Fruit fly (Drosophila melanogaster) whole organism, prepupa: ENCODE data around the gene CG4935.

Experiments
- CG10631 ChIP-seq: fragments of 200-800 bp; sonication (Bioruptor generic); optimal IDR thresholded peaks from 2 replicates; lab custom pipeline; 2016; ENCODE audit warnings: missing biosample characterization, missing genetic modification characterization
- CG10669 ChIP-seq: fragments of 200-800 bp; sonication (Bioruptor generic); optimal IDR thresholded peaks from 3 replicates; lab custom pipeline; 2018; ENCODE audit warnings: missing biosample characterization, mild to moderate bottlenecking, missing genetic modification characterization, moderate library complexity
- CG11294 ChIP-seq: fragments of 200-800 bp; sonication (Bioruptor generic); IDR thresholded peaks from 2 replicates; pipeline ENCODE4 v1.3.6; 2022; ENCODE audit warnings: missing biosample characterization, missing genetic modification characterization
- CG11762 ChIP-seq: fragments of 200-800 bp; sonication (Bioruptor generic); optimal IDR thresholded peaks from 3 replicates; lab custom pipeline; 2016; ENCODE audit warnings: missing biosample characterization, missing genetic modification characterization; ENCODE audit not compliant: insufficient read depth
- CG11902 ChIP-seq: fragments of 200-800 bp; sonication (Bioruptor generic); optimal IDR thresholded peaks from 3 replicates; lab custom pipeline; 2016; ENCODE audit warnings: missing biosample characterization, missing genetic modification characterization
- CG1621 ChIP-seq: fragments of 200-800 bp; sonication (Bioruptor generic); optimal IDR thresholded peaks from 3 replicates; lab custom pipeline; 2018; ENCODE audit warnings: missing biosample characterization, mild to moderate bottlenecking, missing genetic modification characterization
- CG34406 ChIP-seq: fragments of 200-800 bp; sonication (Bioruptor generic); optimal IDR thresholded peaks from 3 replicates; lab custom pipeline; 2016; ENCODE audit warnings: missing biosample characterization, missing genetic modification characterization
- CG3919 ChIP-seq: fragments of 200-800 bp; sonication (Bioruptor generic); optimal IDR thresholded peaks from 3 replicates; lab custom pipeline; 2016; ENCODE audit warnings: missing biosample characterization, missing genetic modification characterization
- CG6276 ChIP-seq: fragments of 200-800 bp; sonication (Bioruptor generic); optimal IDR thresholded peaks from 2 replicates; lab custom pipeline; 2017; ENCODE audit warnings: missing biosample characterization, mild to moderate bottlenecking, missing genetic modification characterization
- CG6792 ChIP-seq: fragments of 200-800 bp; sonication (Bioruptor generic); optimal IDR thresholded peaks from 3 replicates; lab custom pipeline; 2016; ENCODE audit warnings: missing biosample characterization, missing genetic modification characterization
- CG8319 ChIP-seq: fragments of 200-800 bp; sonication (Bioruptor generic); optimal IDR thresholded peaks from 3 replicates; lab custom pipeline; 2016; ENCODE audit warnings: missing biosample characterization, missing genetic modification characterization
- CG8632 ChIP-seq: fragments of 200-800 bp; sonication (Bioruptor generic); optimal IDR thresholded peaks from 3 replicates; lab custom pipeline; 2016; ENCODE audit warnings: missing biosample characterization, missing genetic modification characterization
- CG9139 ChIP-seq: fragments of 200-800 bp; sonication (Bioruptor generic); optimal IDR thresholded peaks from 3 replicates; lab custom pipeline; 2017; ENCODE audit warnings: missing biosample characterization, mild to moderate bottlenecking, missing genetic modification characterization
- Eip78C ChIP-seq: fragments of 200-800 bp; sonication (Bioruptor generic); peaks from one replicate; lab custom pipeline; 2016; ENCODE audit warnings: missing biosample characterization, missing genetic modification characterization
- Ets21C ChIP-seq: fragments of 200-800 bp; sonication (Bioruptor generic); optimal IDR thresholded peaks from 3 replicates; lab custom pipeline; 2016; ENCODE audit warnings: missing biosample characterization, missing genetic modification characterization
- Ets96B ChIP-seq: fragments of 200-800 bp; optimal IDR thresholded peaks from 2 replicates; lab custom pipeline; 2019; ENCODE audit warnings: missing biosample characterization, mild to moderate bottlenecking, missing genetic modification characterization, moderate library complexity
- Hr38 ChIP-seq: sonication (Bioruptor generic); optimal IDR thresholded peaks from 2 replicates; lab custom pipeline; 2016; ENCODE audit warnings: missing biosample characterization, missing genetic modification characterization
- Hr4 ChIP-seq: fragments of 200-800 bp; sonication (Bioruptor generic); optimal IDR thresholded peaks from 3 replicates; lab custom pipeline; 2016; ENCODE audit warnings: missing biosample characterization, missing genetic modification characterization
- Lpt ChIP-seq: fragments of 200-800 bp; sonication (Bioruptor generic); optimal IDR thresholded peaks from 3 replicates; lab custom pipeline; 2016; ENCODE audit warnings: missing biosample characterization, missing genetic modification characterization
- Met ChIP-seq: fragments of 200-800 bp; sonication (Bioruptor generic); optimal IDR thresholded peaks from 3 replicates; lab custom pipeline; 2016; ENCODE audit warnings: missing biosample characterization, missing genetic modification characterization
- OdsH ChIP-seq: fragments of 200-800 bp; sonication (Bioruptor generic); optimal IDR thresholded peaks from 3 replicates; lab custom pipeline; 2016; ENCODE audit warnings: missing biosample characterization, missing genetic modification characterization
- Smox ChIP-seq: fragments of 200-800 bp; sonication (Bioruptor generic); optimal IDR thresholded peaks from 3 replicates; lab custom pipeline; 2016; ENCODE audit warnings: missing biosample characterization, missing genetic modification characterization
- Sox102F ChIP-seq: fragments of 200-800 bp; sonication (Bioruptor generic); optimal IDR thresholded peaks from 2 replicates; lab custom pipeline; 2016; ENCODE audit warnings: missing biosample characterization, mild to moderate bottlenecking, missing genetic modification characterization
- Sox14 ChIP-seq: fragments of 200-800 bp; sonication (Bioruptor generic); optimal IDR thresholded peaks from 3 replicates; lab custom pipeline; 2016; ENCODE audit warnings: missing biosample characterization, missing genetic modification characterization
- Sox15 ChIP-seq: fragments of 200-800 bp; sonication (Bioruptor generic); optimal IDR thresholded peaks from 3 replicates; lab custom pipeline; 2016; ENCODE audit warnings: missing biosample characterization, missing genetic modification characterization
- achi ChIP-seq: fragments of 200-800 bp; sonication (Bioruptor generic); optimal IDR thresholded peaks from 3 replicates; lab custom pipeline; 2016; ENCODE audit warnings: missing biosample characterization, missing genetic modification characterization
- dac ChIP-seq: fragments of 200-800 bp; sonication (Bioruptor generic); optimal IDR thresholded peaks from 2 replicates; lab custom pipeline; 2017; ENCODE audit warnings: missing biosample characterization, mild to moderate bottlenecking, missing genetic modification characterization
- dsx ChIP-seq: fragments of 200-800 bp; optimal IDR thresholded peaks from 3 replicates; lab custom pipeline; 2019; ENCODE audit warnings: missing biosample characterization, mild to moderate bottlenecking, missing genetic modification characterization, moderate library complexity; ENCODE audit not compliant: poor library complexity, severe bottlenecking
- eg ChIP-seq: fragments of 200-800 bp; sonication (Bioruptor generic); IDR thresholded peaks from 3 replicates; pipeline ENCODE4 v1.3.6; 2022; ENCODE audit warnings: missing biosample characterization, missing genetic modification characterization
- fd85E ChIP-seq: fragments of 200-800 bp; sonication (Bioruptor generic); optimal IDR thresholded peaks from 3 replicates; lab custom pipeline; 2016; ENCODE audit warnings: missing biosample characterization, missing genetic modification characterization
- fkh ChIP-seq: fragments of 200-800 bp; sonication (Bioruptor generic); optimal IDR thresholded peaks from 3 replicates; lab custom pipeline; 2017; ENCODE audit warnings: missing biosample characterization, mild to moderate bottlenecking, missing genetic modification characterization, moderate library complexity
- net ChIP-seq: fragments of 200-800 bp; sonication (Bioruptor generic); optimal IDR thresholded peaks from 3 replicates; lab custom pipeline; 2016; ENCODE audit warnings: missing biosample characterization, missing genetic modification characterization
- salr ChIP-seq, 2 experiments: fragments of 200-800 bp; sonication (Bioruptor generic); optimal IDR thresholded peaks; 3 replicates each; lab custom pipeline; 2016 to 2018; ENCODE audit warnings: missing biosample characterization in 2 of 2, missing genetic modification characterization in 2 of 2, mild to moderate bottlenecking in 1 of 2
- svp ChIP-seq: fragments of 200-800 bp; sonication (Bioruptor generic); peaks from one replicate; lab custom pipeline; 2016; ENCODE audit warnings: missing biosample characterization, missing genetic modification characterization
- topi ChIP-seq: fragments of 200-800 bp; sonication (Bioruptor generic); optimal IDR thresholded peaks from 3 replicates; lab custom pipeline; 2016; ENCODE audit warnings: missing biosample characterization, missing genetic modification characterization
- vri ChIP-seq: fragments of 200-800 bp; sonication (Bioruptor generic); optimal IDR thresholded peaks from 3 replicates; lab custom pipeline; 2016; ENCODE audit warnings: missing biosample characterization, mild to moderate bottlenecking, missing genetic modification characterization

CG4935 gene

DNA sequence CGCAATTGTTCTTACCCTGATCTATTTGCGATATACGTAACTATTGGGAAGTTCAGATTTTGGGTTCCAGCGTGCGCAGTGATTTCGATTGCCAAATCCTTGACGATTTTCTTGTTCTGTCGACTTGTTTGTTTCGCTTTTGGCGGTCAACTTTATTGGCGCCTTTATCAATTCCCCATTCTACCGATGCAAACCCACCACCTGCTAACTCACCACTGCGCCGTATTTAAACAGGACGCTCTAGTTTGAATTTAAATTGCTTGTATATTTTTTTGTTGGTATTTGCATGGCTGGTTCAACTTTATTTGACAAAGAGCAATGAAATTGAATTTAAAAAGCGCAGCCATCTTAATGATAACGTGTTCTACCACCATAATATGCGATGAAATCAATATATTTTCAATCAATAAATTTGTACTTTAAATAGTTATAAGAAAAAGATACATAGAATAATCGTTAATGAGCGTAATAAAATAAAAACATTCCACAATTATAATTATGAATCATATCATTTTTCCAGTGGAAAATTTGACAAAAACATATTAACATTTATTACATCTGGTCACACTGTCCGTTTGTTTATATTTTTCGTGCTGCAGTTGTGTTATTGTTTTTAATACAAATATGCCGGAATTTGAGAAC lies at the start of gene CG4935, which contains the start of gene twe:
Gene CG4935, plus strand, starts transcription at position 566 of the 642 bp plus-strand sequence.
Gene twe, minus strand, starts transcription at position 302 of the 642 bp plus-strand sequence.
- no peak for TF ChIP-seq CG6276 (GFP tag; lab: Kevin White, UChicago)
- no peak for TF ChIP-seq CG9139 (GFP tag; lab: Kevin White, UChicago)
- TF ChIP-seq Ets96B (tag; lab: Kevin White, UChicago): no peak
- TF ChIP-seq fkh (GFP tag; lab: Kevin White, UChicago): peak; percentile 5
- peak; percentile 61 for TF ChIP-seq achi (GFP tag; lab: Kevin White, UChicago)
- TF ChIP-seq CG11902 (GFP tag; lab: Kevin White, UChicago): no peak
- peak in 1 of 2 experiments; percentile 51 for TF ChIP-seq salr (GFP tag; optimal IDR thresholded peaks at IDR 0.05; lab: Kevin White, UChicago)
- no peak for TF ChIP-seq dsx
- no peak for TF ChIP-seq dac (GFP tag; lab: Kevin White, UChicago)
- no peak for TF ChIP-seq Met (GFP tag; lab: Kevin White, UChicago)
- TF ChIP-seq CG1621 (tag; lab: Kevin White, UChicago): no peak
- TF ChIP-seq eg: no peak
- no peak for TF ChIP-seq CG11294 (GFP tag; lab: Robert Waterston, UW)
- TF ChIP-seq CG10669 (GFP tag; lab: Kevin White, UChicago): no peak
- TF ChIP-seq Hr4: peak; percentile 71
- TF ChIP-seq vri (GFP tag; lab: Kevin White, UChicago): no peak
- TF ChIP-seq CG10631 (GFP tag; lab: Kevin White, UChicago): peak; percentile 15
- TF ChIP-seq Sox102F: no peak
- TF ChIP-seq CG11762 (GFP tag; lab: Kevin White, UChicago): no peak
- peak; percentile 55 for TF ChIP-seq Eip78C (GFP tag; lab: Kevin White, UChicago)
- TF ChIP-seq CG8632 (GFP tag; lab: Kevin White, UChicago): no peak
- TF ChIP-seq OdsH (GFP tag; lab: Kevin White, UChicago): peak; percentile 42
- TF ChIP-seq Smox: no peak
- peak; percentile 35 for TF ChIP-seq Sox14 (GFP tag; lab: Kevin White, UChicago)
- TF ChIP-seq svp (GFP tag; lab: Kevin White, UChicago): no peak
- no peak for TF ChIP-seq CG6792 (GFP tag; lab: Kevin White, UChicago)
- peak; percentile 46 for TF ChIP-seq net (GFP tag; lab: Kevin White, UChicago)
- no peak for TF ChIP-seq Ets21C (GFP tag; lab: Kevin White, UChicago)
- no peak for TF ChIP-seq fd85E

DNA sequence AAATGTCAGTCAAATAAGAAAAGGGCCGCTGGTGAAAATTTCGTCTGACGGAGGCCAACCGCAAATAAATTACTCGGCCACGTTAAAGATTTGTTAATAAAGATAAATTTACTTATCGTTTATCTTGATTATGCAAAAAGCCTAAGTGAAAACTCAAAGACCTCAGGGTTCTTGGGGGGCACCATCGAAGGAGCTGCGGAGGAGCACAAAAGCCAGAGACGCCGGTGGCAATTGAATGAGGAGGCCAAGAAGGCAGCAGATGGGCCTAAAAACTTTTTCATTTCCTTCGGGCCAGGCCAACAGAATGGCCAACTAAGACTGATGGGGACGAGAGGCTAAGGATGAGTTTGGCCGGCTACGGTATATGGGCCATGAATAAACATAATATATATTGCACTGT lies 45.6 kb upstream of the CG4935 start:
- TF ChIP-seq CG8319 (GFP tag; lab: Kevin White, UChicago) (no peak), svp (GFP tag; lab: Kevin White, UChicago) (no peak)
- TF ChIP-seq, all 60 proteins: peak for 0

DNA sequence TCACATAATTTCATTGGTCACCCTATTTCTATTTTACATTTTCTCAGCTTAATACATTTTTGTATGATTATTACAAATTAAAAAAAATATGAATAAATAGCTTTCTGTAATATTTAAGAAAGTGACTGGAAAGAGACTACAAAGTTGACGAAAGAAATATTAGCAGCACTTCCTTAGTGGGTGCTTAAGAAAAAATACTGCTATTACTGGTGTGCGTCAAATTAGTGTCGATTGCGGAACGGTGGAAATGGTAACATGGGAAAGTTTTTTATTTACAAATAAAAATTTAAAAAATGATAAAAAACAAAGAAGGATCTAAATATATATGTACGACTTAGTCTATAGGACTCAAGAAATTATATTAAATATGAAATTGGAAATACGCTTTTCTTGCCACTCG lies 38.0 kb upstream of the CG4935 start:
- peak; percentile 35 for TF ChIP-seq svp (GFP tag; lab: Kevin White, UChicago)
- TF ChIP-seq achi (GFP tag; lab: Kevin White, UChicago): no peak

DNA sequence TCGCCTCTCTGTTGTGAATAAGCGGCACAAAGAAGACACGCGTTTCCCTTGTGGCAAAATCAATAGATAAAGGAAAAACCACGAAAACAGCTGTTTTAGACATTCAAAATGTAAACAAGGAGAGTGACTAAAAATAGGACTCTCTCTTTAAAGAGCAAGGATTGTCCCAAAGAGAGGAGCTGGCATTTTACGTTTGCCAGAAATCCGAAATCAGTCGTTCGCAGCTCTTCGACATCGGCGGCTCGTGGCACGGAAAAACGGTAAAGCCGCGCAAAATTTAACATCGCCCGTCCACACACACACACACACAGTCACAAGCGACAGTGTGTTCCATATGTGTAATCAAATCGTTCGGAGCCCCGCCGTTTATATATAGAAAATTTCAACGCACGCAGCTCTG lies 30.7 kb upstream of the CG4935 start, which contains the start of gene Ca-Ma2d:
Gene Ca-Ma2d, plus strand, starts transcription at position 211 of the 400 bp plus-strand sequence.
- TF ChIP-seq Eip78C (GFP tag; lab: Kevin White, UChicago) (peak; percentile 30), CG34406 (GFP tag; lab: Kevin White, UChicago) (no peak), Sox15 (GFP tag; lab: Kevin White, UChicago) (no peak)

- no peak for TF ChIP-seq topi (GFP tag; lab: Kevin White, UChicago)
- TF ChIP-seq svp (GFP tag; lab: Kevin White, UChicago): no peak
- TF ChIP-seq Sox14 (GFP tag; lab: Kevin White, UChicago): no peak
- no peak for TF ChIP-seq fd85E
- TF ChIP-seq fkh (GFP tag; lab: Kevin White, UChicago): no peak
- no peak for TF ChIP-seq Eip78C (GFP tag; lab: Kevin White, UChicago)
- no peak for TF ChIP-seq CG3919
- no peak for TF ChIP-seq CG6276 (GFP tag; lab: Kevin White, UChicago)
- TF ChIP-seq CG11294 (GFP tag; lab: Robert Waterston, UW): no peak
- no peak for TF ChIP-seq CG11762 (GFP tag; lab: Kevin White, UChicago)
- TF ChIP-seq Lpt (GFP tag; lab: Kevin White, UChicago): no peak
- no peak for TF ChIP-seq CG34406 (GFP tag; lab: Kevin White, UChicago)
- TF ChIP-seq Hr38 (GFP tag; lab: Kevin White, UChicago): no peak
These were observed 27.1 kb upstream of the CG4935 start for dm6 chr2L:16234817-16235216.
